Worm (Caenorhabditis elegans) whole organism, young adult: Measurements from ENCODE around the gene vha-1.

Experiments
- B0035.1 ChIP-seq: sonication (generic microtip); optimal IDR thresholded peaks from 2 replicates; lab custom pipeline; 2016; ENCODE audit warnings: missing genetic modification characterization, mild to moderate bottlenecking, missing compliant biosample characterization, missing genotype, missing genetic modification reagents
- B0261.1 ChIP-seq: sonication (generic microtip); optimal IDR thresholded peaks from 2 replicates; lab custom pipeline; 2016; ENCODE audit warnings: mild to moderate bottlenecking, missing genetic modification characterization, moderate library complexity, missing compliant biosample characterization
- B0336.3 ChIP-seq: fragments of 200-800 bp; sonication (Bioruptor generic); IDR thresholded peaks from 2 replicates; pipeline ENCODE4 v1.3.6; 2022; ENCODE audit warnings: missing genetic modification characterization, missing compliant biosample characterization
- C06A6.2 ChIP-seq: fragments of 200-800 bp; sonication (Bioruptor generic); conservative IDR thresholded peaks from 2 replicates; pipeline ENCODE4 v1.3.6; 2022; ENCODE audit warnings: missing genetic modification characterization, missing compliant biosample characterization
- C17E4.6 ChIP-seq: fragments of 200-800 bp; sonication (Bioruptor generic); IDR thresholded peaks from 2 replicates; pipeline ENCODE4 v1.3.6; 2022; ENCODE audit warnings: missing genetic modification reagents, missing genetic modification characterization, missing compliant biosample characterization
- D2030.7 ChIP-seq: fragments of 200-800 bp; sonication (Bioruptor generic); IDR thresholded peaks from 2 replicates; pipeline ENCODE4 v1.3.6; 2022; ENCODE audit warnings: missing genetic modification reagents, missing genetic modification characterization, missing compliant biosample characterization
- F10E7.11 ChIP-seq: sonication (generic microtip); optimal IDR thresholded peaks from 2 replicates; lab custom pipeline; 2017; ENCODE audit warnings: mild to moderate bottlenecking, missing genetic modification characterization, moderate library complexity, missing compliant biosample characterization
- F52B5.7 ChIP-seq: sonication (generic microtip); optimal IDR thresholded peaks from 2 replicates; lab custom pipeline; 2016; ENCODE audit warnings: mild to moderate bottlenecking, missing genetic modification characterization, missing compliant biosample characterization
- F57A8.1 ChIP-seq: fragments of 200-800 bp; sonication (Bioruptor generic); optimal IDR thresholded peaks from 2 replicates; lab custom pipeline; 2018; ENCODE audit warnings: mild to moderate bottlenecking, missing genetic modification characterization, moderate library complexity, missing compliant biosample characterization
- F57C9.4 ChIP-seq: sonication (generic microtip); optimal IDR thresholded peaks from 2 replicates; lab custom pipeline; 2017; ENCODE audit warnings: mild to moderate bottlenecking, missing genetic modification characterization, missing compliant biosample characterization
- T26A5.8 ChIP-seq: sonication (generic microtip); optimal IDR thresholded peaks from 2 replicates; lab custom pipeline; 2016; ENCODE audit warnings: missing genetic modification characterization, missing compliant biosample characterization
- Y79H2A.3 ChIP-seq: fragments of 200-800 bp; sonication (Bioruptor generic); conservative IDR thresholded peaks from 2 replicates; pipeline ENCODE4 v1.3.6; 2022; ENCODE audit warnings: missing genetic modification reagents, missing genetic modification characterization, missing compliant biosample characterization
- ama-1 ChIP-seq, 3 experiments: fragments of 150-350 bp in 1 of 3; sonication (generic microtip) in 2 of 3; optimal IDR thresholded peaks; 2 replicates each; lab custom pipeline; 2014 to 2018; ENCODE audit warnings: missing biosample characterization in 2 of 3, missing genetic modification characterization in 2 of 3, missing genetic modification reagents in 2 of 3
- attf-3 ChIP-seq: fragments of 200-800 bp; sonication (Bioruptor generic); conservative IDR thresholded peaks from 2 replicates; pipeline ENCODE4 v1.3.6; 2022; ENCODE audit warnings: missing genetic modification reagents, missing genetic modification characterization, missing compliant biosample characterization
- attf-6 ChIP-seq: fragments of 200-800 bp; sonication (Bioruptor generic); IDR thresholded peaks from 2 replicates; pipeline ENCODE4 v1.3.6; 2022; ENCODE audit warnings: missing genetic modification reagents, missing genetic modification characterization, missing compliant biosample characterization
- bed-2 ChIP-seq: fragments of 200-800 bp; sonication (Bioruptor generic); IDR thresholded peaks from 2 replicates; pipeline ENCODE4 v1.3.6; 2022; ENCODE audit warnings: missing genetic modification reagents, missing genetic modification characterization, missing compliant biosample characterization
- cebp-2 ChIP-seq: fragments of 200-800 bp; sonication (Bioruptor generic); IDR thresholded peaks from 2 replicates; pipeline ENCODE4 v1.3.6; 2022; ENCODE audit warnings: missing genetic modification characterization, missing compliant biosample characterization
- chd-7 ChIP-seq: sonication (generic microtip); optimal IDR thresholded peaks from 2 replicates; lab custom pipeline; 2016; ENCODE audit warnings: mild to moderate bottlenecking, missing genetic modification characterization, moderate library complexity, missing compliant biosample characterization
- dox-1 ChIP-seq: fragments of 200-800 bp; sonication (Bioruptor generic); IDR thresholded peaks from 2 replicates; pipeline ENCODE4 v1.3.6; 2022; ENCODE audit warnings: missing genetic modification reagents, missing genetic modification characterization, missing compliant biosample characterization
- dpff-1 ChIP-seq: sonication (generic microtip); optimal IDR thresholded peaks from 2 replicates; lab custom pipeline; 2017; ENCODE audit warnings: mild to moderate bottlenecking, missing genetic modification characterization, missing compliant biosample characterization
- hrde-1 ChIP-seq: sonication (generic microtip); optimal IDR thresholded peaks from 2 replicates; lab custom pipeline; 2016; ENCODE audit warnings: missing genetic modification characterization, mild to moderate bottlenecking, missing compliant biosample characterization, moderate library complexity, missing genotype, missing genetic modification reagents, borderline replicate concordance
- let-526 ChIP-seq: fragments of 200-800 bp; sonication (Bioruptor generic); IDR thresholded peaks from 2 replicates; pipeline ENCODE4 v1.3.6; 2022; ENCODE audit warnings: missing genetic modification reagents, missing genetic modification characterization, missing compliant biosample characterization
- lin-26 ChIP-seq: fragments of 200-800 bp; sonication (Bioruptor generic); IDR thresholded peaks from 2 replicates; pipeline ENCODE4 v1.3.6; 2022; ENCODE audit warnings: missing genetic modification reagents, missing genetic modification characterization, missing compliant biosample characterization
- lin-35 ChIP-seq, 3 experiments: fragments of 150-350 bp in 2 of 3; sonication (generic microtip) in 1 of 3; optimal IDR thresholded peaks; 2 replicates each; lab custom pipeline; 2014 to 2018; ENCODE audit warnings: missing biosample characterization in 3 of 3, missing genetic modification characterization in 3 of 3, missing genetic modification reagents in 3 of 3
- lir-1 ChIP-seq: fragments of 200-800 bp; sonication (Bioruptor generic); conservative IDR thresholded peaks from 2 replicates; pipeline ENCODE4 v1.3.6; 2022; ENCODE audit warnings: missing genetic modification reagents, missing genetic modification characterization, missing compliant biosample characterization
- lsl-1 ChIP-seq: fragments of 200-800 bp; sonication (Bioruptor generic); optimal IDR thresholded peaks from 2 replicates; lab custom pipeline; 2018; ENCODE audit warnings: mild to moderate bottlenecking, missing genetic modification characterization, moderate library complexity, missing compliant biosample characterization
- madf-10 ChIP-seq: sonication (generic microtip); optimal IDR thresholded peaks from 2 replicates; lab custom pipeline; 2016; ENCODE audit warnings: mild to moderate bottlenecking, missing genetic modification characterization, missing compliant biosample characterization
- mxl-1 ChIP-seq: sonication (generic microtip); optimal IDR thresholded peaks from 2 replicates; lab custom pipeline; 2016; ENCODE audit warnings: missing genetic modification characterization, missing compliant biosample characterization
- nhr-27 ChIP-seq: fragments of 200-800 bp; sonication (Bioruptor generic); optimal IDR thresholded peaks from 2 replicates; lab custom pipeline; 2018; ENCODE audit warnings: mild to moderate bottlenecking, missing genetic modification characterization, moderate library complexity, missing compliant biosample characterization
- nhr-80 ChIP-seq: sonication (generic microtip); optimal IDR thresholded peaks from 2 replicates; lab custom pipeline; 2016; ENCODE audit warnings: missing genetic modification characterization, missing compliant biosample characterization
- pbrm-1 ChIP-seq: fragments of 200-800 bp; sonication (Bioruptor generic); IDR thresholded peaks from 2 replicates; pipeline ENCODE4 v1.3.6; 2022; ENCODE audit warnings: missing genetic modification reagents, missing genetic modification characterization, missing compliant biosample characterization
- repo-1 ChIP-seq: sonication (generic microtip); optimal IDR thresholded peaks from 2 replicates; lab custom pipeline; 2017; ENCODE audit warnings: mild to moderate bottlenecking, missing genetic modification characterization, missing compliant biosample characterization
- sea-2 ChIP-seq: fragments of 200-800 bp; sonication (Bioruptor generic); IDR thresholded peaks from 2 replicates; pipeline ENCODE4 v1.3.6; 2022; ENCODE audit warnings: missing genetic modification characterization, missing compliant biosample characterization
- snpc-1.1 ChIP-seq: sonication (generic microtip); optimal IDR thresholded peaks from 2 replicates; lab custom pipeline; 2017; ENCODE audit warnings: missing genetic modification characterization, mild to moderate bottlenecking, missing compliant biosample characterization, antibody characterized with exemption, moderate library complexity, missing genotype, missing genetic modification reagents; ENCODE audit not compliant: insufficient read depth
- tlf-1 ChIP-seq: fragments of 200-800 bp; sonication (Bioruptor generic); optimal IDR thresholded peaks from 2 replicates; lab custom pipeline; 2018; ENCODE audit warnings: mild to moderate bottlenecking, missing genetic modification characterization, missing compliant biosample characterization
- unc-130 ChIP-seq: sonication (generic microtip); optimal IDR thresholded peaks from 2 replicates; lab custom pipeline; 2016; ENCODE audit warnings: missing genetic modification reagents, missing genetic modification characterization, missing compliant biosample characterization
- xnd-1 ChIP-seq: sonication (generic microtip); optimal IDR thresholded peaks from 2 replicates; lab custom pipeline; 2016; ENCODE audit warnings: missing genotype, missing genetic modification reagents, missing genetic modification characterization, missing compliant biosample characterization
- ztf-25 ChIP-seq: fragments of 200-800 bp; sonication (Bioruptor generic); IDR thresholded peaks from 2 replicates; pipeline ENCODE4 v1.3.6; 2022; ENCODE audit warnings: missing genetic modification reagents, missing genetic modification characterization, missing compliant biosample characterization
- ztf-3 ChIP-seq: fragments of 200-800 bp; sonication (Bioruptor generic); optimal IDR thresholded peaks from 2 replicates; lab custom pipeline; 2018; ENCODE audit warnings: mild to moderate bottlenecking, missing genetic modification characterization, missing compliant biosample characterization

Gene vha-1

DNA sequence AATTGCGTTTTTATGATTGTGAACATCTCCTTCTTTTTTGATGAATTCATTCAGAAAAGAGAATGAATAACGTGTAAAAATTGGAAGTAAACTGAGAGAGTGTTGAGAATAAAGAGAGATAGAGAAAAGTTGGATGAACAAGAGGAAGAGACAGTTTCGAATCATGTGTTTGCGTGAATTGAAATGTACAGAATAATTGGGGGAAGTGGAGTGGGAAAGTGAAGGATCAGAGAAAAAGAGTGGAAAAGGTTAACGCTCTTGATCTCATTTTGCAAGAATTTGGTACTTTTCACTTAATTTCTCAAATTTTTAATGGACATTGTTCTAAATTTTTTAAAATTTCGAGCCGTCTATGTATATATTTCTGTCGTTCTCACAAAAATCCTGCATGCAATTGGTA, 47.7 kb upstream of the vha-1 start:
- TF ChIP-seq repo-1 (tag; lab: Kevin White, UChicago) (no peak), B0336.3 (no peak), sea-2 (GFP tag; lab: Robert Waterston, UW) (no peak)
- TF ChIP-seq, all 124 proteins: peak for 0

DNA sequence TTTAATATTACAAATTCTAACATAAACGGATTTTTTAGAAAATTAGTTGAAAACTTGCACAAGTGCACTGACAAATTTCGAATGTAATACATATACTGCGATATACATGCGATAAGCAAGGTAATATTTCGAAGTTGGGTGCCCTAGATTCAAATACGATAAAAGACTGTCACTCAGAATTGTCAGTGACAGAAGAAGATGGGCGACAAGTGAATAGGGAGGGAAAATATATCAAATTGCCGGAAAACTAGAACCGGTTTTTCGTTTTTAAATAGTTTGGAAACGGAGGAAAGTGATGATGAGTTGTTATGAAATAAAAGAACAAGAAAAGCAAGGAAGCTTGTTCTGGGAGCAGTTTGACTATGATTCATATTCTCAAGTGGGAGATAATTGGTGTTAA, 47.0 kb upstream of the vha-1 start:
- no peak for TF ChIP-seq bed-2 (GFP tag; lab: Robert Waterston, UW)
- no peak for TF ChIP-seq mxl-1
- TF ChIP-seq madf-10 (tag; lab: Kevin White, UChicago), result no peak
- TF ChIP-seq ama-1 (optimal IDR thresholded peaks at IDR 0.05; lab: Kevin White, UChicago), result no peak
- TF ChIP-seq ama-1 (GFP tag; optimal IDR thresholded peaks at IDR 0.05; lab: Kevin White, UChicago), result no peak
- no peak for TF ChIP-seq nhr-80
- TF ChIP-seq lin-26 (GFP tag; lab: Robert Waterston, UW), result no peak
- no peak for TF ChIP-seq F52B5.7 (tag; lab: Kevin White, UChicago)
- TF ChIP-seq tlf-1, result no peak
- no peak for TF ChIP-seq cebp-2 (GFP tag; lab: Robert Waterston, UW)
- TF ChIP-seq F57C9.4 (tag; lab: Kevin White, UChicago), result no peak
- TF ChIP-seq Y79H2A.3 (GFP tag; lab: Robert Waterston, UW), result no peak
- TF ChIP-seq hrde-1 (tag; lab: Kevin White, UChicago), result no peak
- no peak for TF ChIP-seq ztf-25 (GFP tag; lab: Robert Waterston, UW)
- TF ChIP-seq xnd-1 (tag; lab: Kevin White, UChicago), result no peak
- no peak for TF ChIP-seq D2030.7 (GFP tag; lab: Robert Waterston, UW)
- no peak for TF ChIP-seq let-526
- TF ChIP-seq pbrm-1 (GFP tag; lab: Robert Waterston, UW), result no peak
- TF ChIP-seq F10E7.11, result no peak
- TF ChIP-seq, all 124 proteins: peak for 0

DNA sequence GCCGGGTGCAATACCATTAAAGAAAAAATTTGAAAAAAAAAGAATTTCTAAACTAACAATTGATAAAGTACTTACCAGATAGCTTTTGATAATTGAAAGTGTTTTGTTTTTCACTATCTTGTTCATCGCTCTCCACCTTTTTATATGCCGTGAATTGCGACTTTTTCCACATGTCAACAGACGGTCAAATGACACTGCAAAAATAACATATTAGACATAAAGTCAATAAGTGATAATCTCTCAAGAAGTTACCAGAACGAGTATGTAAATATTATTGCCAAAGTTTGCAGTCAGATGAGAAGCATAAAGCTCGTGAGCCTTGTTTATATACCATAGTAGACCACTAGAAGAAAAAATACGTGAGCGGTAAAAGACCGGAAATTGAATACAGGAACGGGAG, 45.2 kb upstream of the vha-1 start, which contains the start of gene dao-6:
Gene dao-6, minus strand, starts transcription at position 345 of the 400 bp plus-strand sequence.
- no peak for TF ChIP-seq T26A5.8 (tag; lab: Kevin White, UChicago)
- no peak for TF ChIP-seq F57C9.4 (tag; lab: Kevin White, UChicago)
- no peak for TF ChIP-seq dpff-1 (tag; lab: Kevin White, UChicago)
- no peak for TF ChIP-seq ztf-25 (GFP tag; lab: Robert Waterston, UW)
- TF ChIP-seq C06A6.2 (GFP tag; lab: Robert Waterston, UW), result no peak
- no peak for TF ChIP-seq nhr-27 (tag; lab: Kevin White, UChicago)
- TF ChIP-seq B0261.1 (tag; lab: Kevin White, UChicago), result no peak
- TF ChIP-seq lir-1 (GFP tag; lab: Robert Waterston, UW), result no peak
- TF ChIP-seq lsl-1, result no peak
- TF ChIP-seq attf-3, result no peak
- no peak for TF ChIP-seq chd-7 (tag; lab: Kevin White, UChicago)
- TF ChIP-seq ztf-3 (GFP tag; lab: Kevin White, UChicago), result no peak
- TF ChIP-seq B0035.1 (tag; lab: Kevin White, UChicago), result no peak
- no peak for TF ChIP-seq dox-1 (GFP tag; lab: Robert Waterston, UW)
- no peak for TF ChIP-seq lin-35 (GFP tag; optimal IDR thresholded peaks at IDR 0.05; lab: Kevin White, UChicago)

DNA sequence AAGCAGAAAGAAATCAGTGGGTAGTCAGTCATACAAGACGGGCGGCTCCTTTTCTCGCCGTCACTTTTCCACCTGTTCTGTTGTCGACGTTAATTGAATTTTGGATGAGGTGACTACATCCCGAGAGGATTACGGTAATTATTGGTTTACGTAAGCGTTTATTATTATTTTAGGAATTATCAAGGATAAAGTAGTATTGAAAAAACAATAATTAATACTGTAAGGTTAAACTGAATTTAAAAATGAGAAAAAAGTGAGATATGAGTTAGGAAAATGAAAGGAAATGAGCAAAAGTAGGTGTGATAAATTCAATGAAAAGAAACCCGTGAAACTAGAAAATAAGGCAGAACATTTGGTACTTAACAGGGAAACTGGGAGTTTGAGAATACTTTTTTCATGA, 42.1 kb upstream of the vha-1 start, which contains the start of gene hlh-4:
Gene hlh-4, minus strand, starts transcription at position 101 of the 400 bp plus-strand sequence.
- no peak for TF ChIP-seq snpc-1.1 (tag; lab: Kevin White, UChicago)
- no peak for TF ChIP-seq unc-130
- TF ChIP-seq F57A8.1 (GFP tag; lab: Kevin White, UChicago), result no peak
- TF ChIP-seq let-526, result no peak
- TF ChIP-seq sea-2 (GFP tag; lab: Robert Waterston, UW), result no peak
- no peak for TF ChIP-seq C17E4.6 (GFP tag; lab: Robert Waterston, UW)
- no peak for TF ChIP-seq attf-6
